Worm (Caenorhabditis elegans) whole organism, L4 larva: ENCODE results near the gene W08G11.5.
"Not testable (repeated sequence)": the region's sequence is repeated elsewhere in the genome, so short reads cannot be mapped to it uniquely, and the experiment has no call there.

Source experiments
- D1046.2 ChIP-seq: fragments of 200-800 bp; sonication (Bioruptor generic); IDR thresholded peaks from 2 replicates; pipeline ENCODE4 v1.3.6; 2022; ENCODE audit warnings: missing genetic modification characterization, missing compliant biosample characterization
- F37D6.2 ChIP-seq: sonication (generic microtip); optimal IDR thresholded peaks from 2 replicates; lab custom pipeline; 2016; ENCODE audit warnings: mild to moderate bottlenecking, missing genetic modification characterization, missing compliant biosample characterization
- F44E2.7 ChIP-seq: fragments of 200-800 bp; sonication (Bioruptor generic); IDR thresholded peaks from 2 replicates; pipeline ENCODE4 v2.1.2; 2022; ENCODE audit warnings: missing genetic modification characterization, missing compliant biosample characterization
- F49E8.2 ChIP-seq: sonication (generic microtip); optimal IDR thresholded peaks from 2 replicates; lab custom pipeline; 2016; ENCODE audit warnings: missing compliant biosample characterization, mild to moderate bottlenecking, missing genetic modification characterization, borderline replicate concordance
- ZK546.5 ChIP-seq, 2 experiments: sonication (generic microtip); optimal IDR thresholded peaks; 2 replicates each; lab custom pipeline; 2017; ENCODE audit warnings: missing biosample characterization in 2 of 2, missing genetic modification characterization in 2 of 2
- aha-1 ChIP-seq: fragments of 150-350 bp; peaks from one replicate; lab custom pipeline; 2014; ENCODE audit warnings: missing biosample characterization, missing genetic modification characterization
- arid-1 ChIP-seq: fragments of 200-800 bp; sonication (Bioruptor generic); conservative IDR thresholded peaks from 2 replicates; pipeline ENCODE4 v1.3.6; 2022; ENCODE audit warnings: missing genetic modification reagents, missing genetic modification characterization, missing compliant biosample characterization
- ceh-20 ChIP-seq: fragments of 200-800 bp; sonication (Bioruptor generic); IDR thresholded peaks from 2 replicates; pipeline ENCODE4 v1.3.6; 2022; ENCODE audit warnings: missing genetic modification reagents, missing genetic modification characterization, missing compliant biosample characterization
- ceh-28 ChIP-seq: fragments of 150-350 bp; optimal IDR thresholded peaks from 2 replicates; lab custom pipeline; 2014; ENCODE audit warnings: missing biosample characterization, missing genetic modification reagents, missing genetic modification characterization
- ceh-82 ChIP-seq: sonication (generic microtip); optimal IDR thresholded peaks from 2 replicates; lab custom pipeline; 2017; ENCODE audit warnings: missing biosample characterization, missing genetic modification characterization
- cey-2 ChIP-seq: sonication (generic microtip); optimal IDR thresholded peaks from 3 replicates; lab custom pipeline; 2017; ENCODE audit warnings: missing genetic modification characterization, mild to moderate bottlenecking, missing compliant biosample characterization, antibody characterized with exemption, borderline replicate concordance; ENCODE audit not compliant: insufficient read depth
- ctbp-1 ChIP-seq: fragments of 200-800 bp; sonication (Bioruptor generic); IDR thresholded peaks from 2 replicates; pipeline ENCODE4 v1.3.6; 2022; ENCODE audit warnings: missing genetic modification reagents, missing genetic modification characterization, missing compliant biosample characterization
- daf-12 ChIP-seq: fragments of 150-350 bp; optimal IDR thresholded peaks from 2 replicates; lab custom pipeline; 2014; ENCODE audit warnings: missing biosample characterization, missing genetic modification reagents, missing genetic modification characterization
- dmd-9 ChIP-seq: fragments of 200-800 bp; sonication (Bioruptor generic); IDR thresholded peaks from 2 replicates; pipeline ENCODE4 v1.3.6; 2022; ENCODE audit warnings: missing genetic modification reagents, missing genetic modification characterization, missing compliant biosample characterization
- duxl-1 ChIP-seq: sonication (generic microtip); optimal IDR thresholded peaks from 2 replicates; lab custom pipeline; 2016; ENCODE audit warnings: mild to moderate bottlenecking, missing genetic modification characterization, moderate library complexity, missing compliant biosample characterization; ENCODE audit not compliant: poor library complexity
- dve-1 ChIP-seq: sonication (generic microtip); optimal IDR thresholded peaks from 2 replicates; lab custom pipeline; 2017; ENCODE audit warnings: antibody characterized with exemption, mild to moderate bottlenecking, missing genetic modification characterization, missing compliant biosample characterization; ENCODE audit not compliant: insufficient read depth
- egl-43 ChIP-seq: fragments of 200-800 bp; sonication (Bioruptor generic); IDR thresholded peaks from 2 replicates; pipeline ENCODE4 v1.3.6; 2022; ENCODE audit warnings: missing genetic modification reagents, missing genetic modification characterization, missing compliant biosample characterization
- hif-1 ChIP-seq, 2 experiments: sonication (generic microtip); optimal IDR thresholded peaks; 2 replicates each; lab custom pipeline; 2016 to 2017; ENCODE audit warnings: missing compliant biosample characterization in 2 of 2, missing genetic modification characterization in 2 of 2, missing genetic modification reagents in 2 of 2, missing genotype in 2 of 2, mild to moderate bottlenecking in 1 of 2
- hlh-11 ChIP-seq: fragments of 200-800 bp; sonication (Bioruptor generic); optimal IDR thresholded peaks from 2 replicates; lab custom pipeline; 2018; ENCODE audit warnings: mild to moderate bottlenecking, missing genetic modification characterization, missing compliant biosample characterization
- lin-38 ChIP-seq: fragments of 200-800 bp; sonication (Bioruptor generic); IDR thresholded peaks from 2 replicates; pipeline ENCODE4 v1.3.6; 2022; ENCODE audit warnings: missing genetic modification reagents, missing genetic modification characterization, missing compliant biosample characterization
- mdl-1 ChIP-seq, 2 experiments: fragments of 150-350 bp in 1 of 2; sonication (generic microtip) in 1 of 2; optimal IDR thresholded peaks; 2 replicates each; lab custom pipeline; 2014 to 2017; ENCODE audit warnings: missing biosample characterization in 2 of 2, missing genetic modification characterization in 2 of 2
- mes-2 ChIP-seq: sonication (generic microtip); optimal IDR thresholded peaks from 2 replicates; lab custom pipeline; 2016; ENCODE audit warnings: missing genotype, mild to moderate bottlenecking, missing genetic modification characterization, missing compliant biosample characterization; ENCODE audit not compliant: poor library complexity, severe bottlenecking
- mxl-3 ChIP-seq: fragments of 200-800 bp; sonication (Bioruptor generic); optimal IDR thresholded peaks from 2 replicates; lab custom pipeline; 2018; ENCODE audit warnings: mild to moderate bottlenecking, missing genetic modification characterization, missing compliant biosample characterization
- nhr-102 ChIP-seq: sonication (generic microtip); optimal IDR thresholded peaks from 2 replicates; lab custom pipeline; 2016; ENCODE audit warnings: mild to moderate bottlenecking, missing genetic modification characterization, moderate library complexity, missing compliant biosample characterization
- nhr-41 ChIP-seq: fragments of 200-800 bp; sonication (Bioruptor generic); IDR thresholded peaks from 2 replicates; pipeline ENCODE4 v1.3.6; 2022; ENCODE audit warnings: missing genetic modification reagents, missing genetic modification characterization, missing compliant biosample characterization
- nhr-42 ChIP-seq: fragments of 200-800 bp; sonication (Bioruptor generic); IDR thresholded peaks from 2 replicates; pipeline ENCODE4 v1.3.6; 2022; ENCODE audit warnings: missing genetic modification characterization, missing compliant biosample characterization
- php-3 ChIP-seq: fragments of 200-800 bp; sonication (Bioruptor generic); IDR thresholded peaks from 2 replicates; pipeline ENCODE4 v1.3.6; 2022; ENCODE audit warnings: missing genetic modification reagents, missing genetic modification characterization, missing compliant biosample characterization
- sdz-12 ChIP-seq: fragments of 200-800 bp; sonication (Bioruptor generic); optimal IDR thresholded peaks from 2 replicates; lab custom pipeline; 2018; ENCODE audit warnings: mild to moderate bottlenecking, missing genetic modification characterization, missing compliant biosample characterization
- set-16 ChIP-seq: fragments of 200-800 bp; sonication (Bioruptor generic); IDR thresholded peaks from 2 replicates; pipeline ENCODE4 v1.3.6; 2022; ENCODE audit warnings: missing genetic modification reagents, missing genetic modification characterization, missing compliant biosample characterization
- skn-1 ChIP-seq: fragments of 150-350 bp; optimal IDR thresholded peaks from 2 replicates; lab custom pipeline; 2014; ENCODE audit warnings: missing biosample characterization, missing genetic modification characterization
- snpc-1.2 ChIP-seq: fragments of 200-800 bp; sonication (Bioruptor generic); IDR thresholded peaks from 2 replicates; pipeline ENCODE4 v1.3.6; 2022; ENCODE audit warnings: missing genetic modification reagents, missing genetic modification characterization, missing compliant biosample characterization
- unc-62 ChIP-seq, 3 experiments: fragments of 150-350 bp in 1 of 3; sonication (generic microtip); optimal IDR thresholded peaks in 2 of 3; peaks in 1 of 3; 1 replicate in 1 of 3; 2 replicates in 2 of 3; lab custom pipeline; 2014 to 2017; ENCODE audit warnings: missing biosample characterization in 3 of 3, missing genetic modification characterization in 3 of 3, missing genetic modification reagents in 3 of 3, missing genotype in 1 of 3

Gene W08G11.5

ce11 chrV:16390655-16391054 is 44.3 kb upstream of the W08G11.5 start, which contains the start of gene gst-44 (continued):
- TF ChIP-seq nhr-41 (GFP tag; lab: Robert Waterston, UW), result no peak
- no peak for TF ChIP-seq sdz-12 (GFP tag; lab: Kevin White, UChicago)
- no peak for TF ChIP-seq hif-1 (tag; optimal IDR thresholded peaks at IDR 0.05; lab: Kevin White, UChicago)
- TF ChIP-seq F49E8.2, result no peak
- TF ChIP-seq unc-62 (GFP tag; optimal IDR thresholded peaks at IDR 0.05 in 1 of 2; lab: Kevin White, UChicago), result no peak
- TF ChIP-seq unc-62 (tag; optimal IDR thresholded peaks at IDR 0.05; lab: Kevin White, UChicago), result no peak

DNA sequence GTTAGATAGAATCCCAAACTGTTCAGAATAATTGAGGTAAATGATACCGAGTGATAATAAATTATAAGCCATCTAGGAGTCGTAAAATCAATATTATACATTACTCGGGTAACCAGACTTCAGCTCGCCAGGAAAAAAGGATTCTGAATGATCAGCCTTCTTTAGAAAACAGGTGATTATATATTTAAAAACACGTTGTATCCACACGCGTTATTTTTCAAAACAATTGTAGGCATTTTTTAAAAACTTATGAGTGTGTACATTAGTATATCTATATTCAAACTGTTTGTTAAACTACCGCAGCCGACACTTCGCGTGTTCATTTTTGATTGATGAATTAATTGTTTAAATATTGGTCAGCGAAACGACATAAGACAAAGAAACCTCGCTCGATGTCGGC is 42.0 kb upstream of the W08G11.5 start, which contains the start of gene sri-65:
Gene sri-65 (minus strand): TSS at position 101 of the 400 bp plus-strand sequence.
- no peak for TF ChIP-seq mxl-3 (GFP tag; lab: Kevin White, UChicago)
- TF ChIP-seq unc-62 (GFP tag; optimal IDR thresholded peaks at IDR 0.05 in 1 of 2; lab: Kevin White, UChicago), result peak in 1 of 2 experiments; percentile 62
- no peak for TF ChIP-seq unc-62 (tag; optimal IDR thresholded peaks at IDR 0.05; lab: Kevin White, UChicago)

DNA sequence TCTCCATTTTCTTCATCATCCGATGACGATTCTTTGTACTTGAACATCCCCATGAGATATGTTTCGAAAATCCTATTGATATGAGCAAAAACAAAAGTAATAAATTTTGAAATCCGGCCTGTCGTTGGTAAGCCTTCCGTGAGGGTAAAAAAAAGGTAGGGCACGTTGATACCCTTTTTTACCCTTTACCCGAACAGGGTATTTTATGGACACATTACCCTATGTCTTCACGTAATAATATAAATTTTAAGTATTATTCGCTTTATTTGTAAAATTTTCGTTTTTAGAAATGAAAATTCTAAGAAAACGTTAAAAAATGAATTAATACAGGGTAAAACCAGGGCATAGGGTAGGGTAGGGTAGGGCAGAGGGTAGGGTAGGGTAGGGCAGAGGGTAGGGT is 37.4 kb upstream of the W08G11.5 start, which contains the start of gene F13A7.7:
Gene F13A7.7 (minus strand): TSS at position 101 of the 400 bp plus-strand sequence.
- not testable (repeated sequence) for TF ChIP-seq duxl-1 (tag; lab: Kevin White, UChicago); dve-1; ZK546.5 (tag; optimal IDR thresholded peaks at IDR 0.05; lab: Kevin White, UChicago)

- TF ChIP-seq ctbp-1 (GFP tag; lab: Robert Waterston, UW) (no peak), aha-1 (tag; lab: Kevin White, UChicago) (peak; percentile 94), F37D6.2 (no peak), mdl-1 (tag; optimal IDR thresholded peaks at IDR 0.05; lab: Kevin White, UChicago) (no peak), skn-1 (tag; lab: Kevin White, UChicago) (no peak), snpc-1.2 (no peak), cey-2 (no peak), hlh-11 (tag; lab: Kevin White, UChicago) (no peak), mes-2 (tag; lab: Kevin White, UChicago) (no peak)
These were observed 36.6 kb upstream of the W08G11.5 start for ce11 chrV:16382949-16383348.

- TF ChIP-seq F44E2.7 (no peak), dmd-9 (GFP tag; lab: Robert Waterston, UW) (no peak), ceh-28 (no peak), ceh-20 (GFP tag; lab: Robert Waterston, UW) (no peak), lin-38 (GFP tag; lab: Robert Waterston, UW) (no peak), F37D6.2 (no peak), daf-12 (tag; lab: Kevin White, UChicago) (no peak), ceh-82 (tag; lab: Kevin White, UChicago) (no peak), nhr-102 (tag; lab: Kevin White, UChicago) (no peak), arid-1 (no peak)
- TF ChIP-seq, all 104 proteins: peak for 0
These were observed 31.5 kb upstream of the W08G11.5 start, which contains the start of gene F13A7.1 for ce11 chrV:16377849-16378248. F13A7.1 (minus strand) TSS chrV:16377949.

DNA sequence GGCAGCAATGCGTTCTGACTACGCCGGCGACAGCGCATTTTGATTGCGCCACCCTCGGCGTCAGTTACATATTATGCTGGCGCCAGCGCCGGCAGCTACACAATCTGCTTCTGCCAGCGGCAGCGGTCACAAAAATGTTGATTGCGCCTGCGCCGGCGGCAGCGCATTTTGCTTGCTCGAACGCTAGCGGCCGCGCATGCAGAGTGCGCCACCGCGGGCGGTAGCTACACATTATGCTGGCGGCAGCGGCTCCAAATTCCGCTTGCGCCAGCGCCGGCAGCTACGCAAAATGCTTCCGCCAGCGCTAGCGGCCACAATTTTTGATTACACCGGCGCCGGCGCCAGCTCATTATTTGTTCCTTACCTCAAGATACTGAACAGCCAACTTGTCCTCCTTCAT is 30.9 kb upstream of the W08G11.5 start:
- TF ChIP-seq php-3 (GFP tag; lab: Robert Waterston, UW) (no peak), egl-43 (GFP tag; lab: Robert Waterston, UW) (peak; percentile 60; the same call in 1 of the 2 replicates), dmd-9 (GFP tag; lab: Robert Waterston, UW) (0 out of 2 replicates have a peak, but pooled peaks have one; percentile 21), F44E2.7 (no peak), set-16 (GFP tag; lab: Robert Waterston, UW) (peak; percentile 91), mxl-3 (GFP tag; lab: Kevin White, UChicago) (no peak), ctbp-1 (GFP tag; lab: Robert Waterston, UW) (no peak), nhr-42 (GFP tag; lab: Robert Waterston, UW) (peak; percentile 25; the same call in 1 of the 2 replicates), D1046.2 (GFP tag; lab: Robert Waterston, UW) (peak; percentile 72; the same call in 1 of the 2 replicates)
